Worm (Caenorhabditis elegans): Measurements from ENCODE around the gene K01A2.4.
A peak's percentile ranks its signal among the peaks of the same experiment; 100 is the strongest.

The K01A2.4 gene

ce11 chrII:323048-323776 is 16.0 kb downstream of the K01A2.4 start, which contains the start of gene K01A2.10:
Gene K01A2.10, minus strand, starts transcription at chrII:323098.
- no peak for TF ChIP-seq ham-2 (GFP tag; optimal IDR thresholded peaks at IDR 0.05)
- TF ChIP-seq ces-1 (GFP tag; optimal IDR thresholded peaks at IDR 0.05): no peak
- peak; percentile 1 for TF ChIP-seq mep-1 (tag; optimal IDR thresholded peaks at IDR 0.05)
- TF ChIP-seq M03D4.4 (tag; optimal IDR thresholded peaks at IDR 0.05): no peak
- no peak for TF ChIP-seq nhr-28 (tag; optimal IDR thresholded peaks at IDR 0.05)
- TF ChIP-seq elt-3 (tag; optimal IDR thresholded peaks at IDR 0.05): no peak
- TF ChIP-seq hlh-1 (tag; optimal IDR thresholded peaks at IDR 0.05): peak; percentile 26
- TF ChIP-seq sptf-1 (tag; optimal IDR thresholded peaks at IDR 0.05): peak; percentile 15
- TF ChIP-seq mab-5 (tag; optimal IDR thresholded peaks at IDR 0.05): no peak
- no peak for TF ChIP-seq unc-39 (tag; optimal IDR thresholded peaks at IDR 0.05)

- TF ChIP-seq ham-2 (GFP tag; optimal IDR thresholded peaks at IDR 0.05) (no peak), ceh-43 (GFP tag; optimal IDR thresholded peaks at IDR 0.05) (no peak), snpc-4 (tag; optimal IDR thresholded peaks at IDR 0.05) (no peak), nhr-237 (tag; optimal IDR thresholded peaks at IDR 0.05) (no peak), lin-32 (GFP tag; optimal IDR thresholded peaks at IDR 0.05) (no peak), ztf-11 (tag; optimal IDR thresholded peaks at IDR 0.05) (no peak)
Observed at ce11 chrII:325639-326350, 18.5 kb downstream of the K01A2.4 start, which contains the start of gene sgcb-1. Gene sgcb-1, plus strand, starts transcription at chrII:326300.

ce11 chrII:332419-332818 is 25.2 kb downstream of the K01A2.4 start, which contains the start of gene cbn-1:
Gene cbn-1, minus strand, starts transcription at chrII:332519.
- TF ChIP-seq unc-39 (tag; optimal IDR thresholded peaks at IDR 0.05): no peak
- no peak for TF ChIP-seq nhr-76 (tag; optimal IDR thresholded peaks at IDR 0.05)
- no peak for TF ChIP-seq M03D4.4 (tag; optimal IDR thresholded peaks at IDR 0.05)
- no peak for TF ChIP-seq bed-3 (GFP tag; optimal IDR thresholded peaks at IDR 0.05)
- TF ChIP-seq snpc-4 (tag; optimal IDR thresholded peaks at IDR 0.05): no peak
- TF ChIP-seq ceh-39 (tag; optimal IDR thresholded peaks at IDR 0.05): no peak
- no peak for TF ChIP-seq lin-32 (GFP tag; optimal IDR thresholded peaks at IDR 0.05)
- no peak for TF ChIP-seq zip-8 (tag; optimal IDR thresholded peaks at IDR 0.05)

ce11 chrII:333853-334449 is 26.7 kb downstream of the K01A2.4 start:
- TF ChIP-seq zip-8 (tag; optimal IDR thresholded peaks at IDR 0.05) (no peak), blmp-1 (tag; optimal IDR thresholded peaks at IDR 0.05) (peak; percentile 90), lsy-2 (tag; optimal IDR thresholded peaks at IDR 0.05) (no peak), unc-62 (GFP tag; optimal IDR thresholded peaks at IDR 0.05) (no peak), nhr-28 (tag; optimal IDR thresholded peaks at IDR 0.05) (no peak), ceh-43 (GFP tag; optimal IDR thresholded peaks at IDR 0.05) (no peak), ham-2 (GFP tag; optimal IDR thresholded peaks at IDR 0.05) (no peak)

- TF ChIP-seq mep-1 (tag; optimal IDR thresholded peaks at IDR 0.05) (no peak), flh-1 (GFP tag; optimal IDR thresholded peaks at IDR 0.05) (no peak), ceh-83 (GFP tag; optimal IDR thresholded peaks at IDR 0.05) (no peak), unc-62 (GFP tag; optimal IDR thresholded peaks at IDR 0.05) (no peak), snpc-4 (tag; optimal IDR thresholded peaks at IDR 0.05) (no peak)
Observed at ce11 chrII:334828-335227, 27.6 kb downstream of the K01A2.4 start.

- TF ChIP-seq pha-4 (tag; optimal IDR thresholded peaks at IDR 0.05) (no peak), ham-2 (GFP tag; optimal IDR thresholded peaks at IDR 0.05) (peak; percentile 57), blmp-1 (tag; optimal IDR thresholded peaks at IDR 0.05) (peak; percentile 87), ceh-39 (tag; optimal IDR thresholded peaks at IDR 0.05) (no peak)
Observed at ce11 chrII:337233-337832, 30.1 kb downstream of the K01A2.4 start, which contains the start of gene cpn-2. Gene cpn-2, plus strand, starts transcription at chrII:337782.
